Worm (Caenorhabditis elegans) whole organism, mixed stage, embryonic: ENCODE measurements around the gene F07F6.7.

Experiments
- M03D4.4 ChIP-seq: sonication (generic microtip); optimal IDR thresholded peaks from 2 replicates; lab custom pipeline; 2017; ENCODE audit warnings: mild to moderate bottlenecking, missing genetic modification characterization, missing compliant biosample characterization
- blmp-1 ChIP-seq: fragments of 150-350 bp; optimal IDR thresholded peaks from 2 replicates; lab custom pipeline; 2014; ENCODE audit warnings: missing biosample characterization, missing genetic modification characterization
- ceh-83 ChIP-seq: fragments of 200-800 bp; sonication (Bioruptor generic); optimal IDR thresholded peaks from 2 replicates; lab custom pipeline; 2018; ENCODE audit warnings: mild to moderate bottlenecking, missing genetic modification characterization, missing compliant biosample characterization
- ces-1 ChIP-seq: fragments of 150-350 bp; optimal IDR thresholded peaks from 2 replicates; lab custom pipeline; 2014; ENCODE audit warnings: missing biosample characterization, missing genetic modification reagents, missing genetic modification characterization
- drap-1 ChIP-seq: fragments of 200-800 bp; sonication (Bioruptor generic); optimal IDR thresholded peaks from 3 replicates; lab custom pipeline; 2018; ENCODE audit warnings: mild to moderate bottlenecking, missing genetic modification characterization, missing compliant biosample characterization
- lsy-2 ChIP-seq: fragments of 150-350 bp; optimal IDR thresholded peaks from 2 replicates; lab custom pipeline; 2014; ENCODE audit warnings: missing biosample characterization, missing genetic modification characterization
- mab-5 ChIP-seq: fragments of 150-350 bp; optimal IDR thresholded peaks from 2 replicates; lab custom pipeline; 2014; ENCODE audit warnings: missing biosample characterization, missing genetic modification characterization
- pha-4 ChIP-seq: fragments of 150-350 bp; optimal IDR thresholded peaks from 2 replicates; lab custom pipeline; 2018; ENCODE audit warnings: missing biosample characterization, missing genetic modification reagents, missing genetic modification characterization
- sptf-1 ChIP-seq: sonication (generic microtip); optimal IDR thresholded peaks from 2 replicates; lab custom pipeline; 2017; ENCODE audit warnings: mild to moderate bottlenecking, missing genetic modification characterization, moderate library complexity, missing compliant biosample characterization
- tbx-8 ChIP-seq: fragments of 200-800 bp; sonication (Bioruptor generic); optimal IDR thresholded peaks from 2 replicates; lab custom pipeline; 2018; ENCODE audit warnings: mild to moderate bottlenecking, missing genetic modification characterization, moderate library complexity, missing compliant biosample characterization
- unc-62 ChIP-seq: fragments of 150-350 bp; optimal IDR thresholded peaks from 2 replicates; lab custom pipeline; 2014; ENCODE audit warnings: missing biosample characterization, missing genetic modification reagents, missing genetic modification characterization
- ztf-11 ChIP-seq: fragments of 150-350 bp; optimal IDR thresholded peaks from 2 replicates; lab custom pipeline; 2014; ENCODE audit warnings: missing biosample characterization, missing genetic modification characterization

ce11 chrII:5387217-5387616 lies 36.4 kb downstream of the F07F6.7 start, which contains the start of gene ccpp-6:
- TF ChIP-seq drap-1 (no peak), mab-5 (tag; lab: Kevin White, UChicago) (no peak), ztf-11 (tag; lab: Kevin White, UChicago) (no peak), tbx-8 (GFP tag; lab: Kevin White, UChicago) (no peak), pha-4 (tag; lab: Kevin White, UChicago) (no peak), ces-1 (GFP tag; lab: Kevin White, UChicago) (no peak), lsy-2 (tag; lab: Kevin White, UChicago) (no peak), sptf-1 (tag; lab: Kevin White, UChicago) (no peak), ceh-83 (no peak), M03D4.4 (tag; lab: Kevin White, UChicago) (no peak), unc-62 (GFP tag; lab: Kevin White, UChicago) (no peak), blmp-1 (tag; lab: Kevin White, UChicago) (no peak)
